Fruit fly (Drosophila melanogaster) whole organism, adult: Measurements from ENCODE around the gene CG17687.

ENCODE experiments used
- CG11617 ChIP-seq: fragments of 200-800 bp; sonication (Bioruptor generic); optimal IDR thresholded peaks from 2 replicates; lab custom pipeline; 2017; ENCODE audit warnings: mild to moderate bottlenecking, missing biosample characterization, missing genetic modification reagents, missing genetic modification characterization
- CG12768 ChIP-seq: fragments of 200-800 bp; sonication (Bioruptor generic); optimal IDR thresholded peaks from 2 replicates; lab custom pipeline; 2017; ENCODE audit warnings: missing biosample characterization, missing genetic modification characterization, mild to moderate bottlenecking, moderate library complexity, missing genetic modification reagents
- CG1620 ChIP-seq: fragments of 200-800 bp; sonication (Bioruptor generic); optimal IDR thresholded peaks from 2 replicates; lab custom pipeline; 2016; ENCODE audit warnings: missing biosample characterization, missing genetic modification characterization
- cnc ChIP-seq, 2 experiments: fragments of >200 bp; optimal IDR thresholded peaks; 2 replicates each; lab custom pipeline; 2017
- ovo ChIP-seq: fragments of 200-800 bp; sonication (Bioruptor generic); optimal IDR thresholded peaks from 2 replicates; lab custom pipeline; 2016; ENCODE audit warnings: missing biosample characterization, missing genetic modification characterization

Gene CG17687

dm6 chr3L:13403141-13403867, 54.5 kb downstream of the CG17687 start:
- TF ChIP-seq CG12768 (GFP tag; lab: Kevin White, UChicago) (no peak), CG1620 (GFP tag; lab: Kevin White, UChicago) (no peak), ovo (GFP tag; lab: Kevin White, UChicago) (no peak), cnc (optimal IDR thresholded peaks at IDR 0.05; lab: Kevin White, UChicago) (no peak), CG11617 (GFP tag; lab: Kevin White, UChicago) (no peak)
